Fruit fly (Drosophila melanogaster): ENCODE measurements around the gene Hsc70-4.

The Hsc70-4 gene

dm6 chr3R:15218824-15219576, 23.5 kb upstream of the Hsc70-4 start, which contains the start of the genes SIDL and CG12241 (continued):
- peak; percentile 16 for TF ChIP-seq stwl (tag; optimal IDR thresholded peaks at IDR 0.05)
- peak; percentile 42 for TF ChIP-seq CG30020 (tag; optimal IDR thresholded peaks at IDR 0.05)
- TF ChIP-seq Fer2 (tag; optimal IDR thresholded peaks at IDR 0.05), result peak; percentile 62
- TF ChIP-seq CG9727 (GFP tag; optimal IDR thresholded peaks at IDR 0.05), result peak; percentile 90
- TF ChIP-seq CG12104 (GFP tag; optimal IDR thresholded peaks at IDR 0.05), result peak; percentile 66
- no peak; the same call in 1 of the 2 replicates for TF ChIP-seq Poxn (GFP tag; IDR thresholded peaks at IDR 0.05)
- TF ChIP-seq CG32532 (GFP tag; IDR thresholded peaks at IDR 0.05), result peak; percentile 97
- peak; percentile 93 for TF ChIP-seq Rx (GFP tag; IDR thresholded peaks at IDR 0.05)
- no peak for TF ChIP-seq CG14050 (GFP tag; IDR thresholded peaks at IDR 0.05)
- TF ChIP-seq Dad (GFP tag; optimal IDR thresholded peaks at IDR 0.05), result peak; percentile 78
- TF ChIP-seq Dip3 (GFP tag; optimal IDR thresholded peaks at IDR 0.05), result peak; percentile 74
- TF ChIP-seq CG12155 (GFP tag; optimal IDR thresholded peaks at IDR 0.05), result peak; percentile 60
- no peak; the same call in 1 of the 2 replicates for TF ChIP-seq bowl (GFP tag; IDR thresholded peaks at IDR 0.05)
- peak; percentile 73 to 87 for TF ChIP-seq dpn (GFP tag; optimal IDR thresholded peaks at IDR 0.05)
- peak; percentile 22 for TF ChIP-seq her (GFP tag; optimal IDR thresholded peaks at IDR 0.05)
- TF ChIP-seq crc (GFP tag; optimal IDR thresholded peaks at IDR 0.05), result peak; percentile 67
- no peak for TF ChIP-seq CG17328 (GFP tag; IDR thresholded peaks at IDR 0.05)
- peak; percentile 84 for TF ChIP-seq ems (GFP tag; optimal IDR thresholded peaks at IDR 0.05)
- peak; percentile 96 for TF ChIP-seq Aef1 (GFP tag; IDR thresholded peaks at IDR 0.05)
- TF ChIP-seq CG17802 (tag; optimal IDR thresholded peaks at IDR 0.05), result peak; percentile 42
- TF ChIP-seq chinmo (GFP tag; IDR thresholded peaks at IDR 0.05; ENCODE audit: partially characterized antibody), result no peak
- TF ChIP-seq YL-1 (GFP tag; optimal IDR thresholded peaks at IDR 0.05), result peak; percentile 43
- peak; percentile 79 for TF ChIP-seq lbe (GFP tag; optimal IDR thresholded peaks at IDR 0.05)
- TF ChIP-seq Deaf1 (tag; optimal IDR thresholded peaks at IDR 0.05), result no peak
- no peak for TF ChIP-seq Bgb (GFP tag; IDR thresholded peaks at IDR 0.05; ENCODE audit: partially characterized antibody)
- TF ChIP-seq sima (GFP tag; optimal IDR thresholded peaks at IDR 0.05), result peak; percentile 63
- peak; percentile 80 for TF ChIP-seq CG10267 (tag; optimal IDR thresholded peaks at IDR 0.05)
- no peak for TF ChIP-seq Sry-β (GFP tag; optimal IDR thresholded peaks at IDR 0.05)
- peak; percentile 87 for TF ChIP-seq danr (GFP tag; IDR thresholded peaks at IDR 0.05)
- TF ChIP-seq psq (GFP tag; optimal IDR thresholded peaks at IDR 0.05), result peak; percentile 13
- no peak for TF ChIP-seq sens-2 (GFP tag; IDR thresholded peaks at IDR 0.05)
- peak; percentile 93 for TF ChIP-seq lmd (GFP tag; IDR thresholded peaks at IDR 0.05)
- no peak for TF ChIP-seq Sox102F (GFP tag; optimal IDR thresholded peaks at IDR 0.05)
- 0 out of 4 replicates have a peak, but pooled peaks have one; percentile 41 for TF ChIP-seq Dll (GFP tag; IDR thresholded peaks at IDR 0.05; ENCODE audit: partially characterized antibody)
- peak; percentile 90 for TF ChIP-seq D19B (GFP tag; optimal IDR thresholded peaks at IDR 0.05)
- TF ChIP-seq Dp (GFP tag; optimal IDR thresholded peaks at IDR 0.05), result peak; percentile 54
- TF ChIP-seq CG7745 (tag; optimal IDR thresholded peaks at IDR 0.05), result no peak
- no peak for TF ChIP-seq seq (GFP tag; IDR thresholded peaks at IDR 0.05)
- TF ChIP-seq corto (GFP tag; optimal IDR thresholded peaks at IDR 0.05), result no peak
- TF ChIP-seq H2.0 (GFP tag; IDR thresholded peaks at IDR 0.05), result 0 out of 2 replicates have a peak, but pooled peaks have one; percentile 13
- TF ChIP-seq tin (GFP tag; optimal IDR thresholded peaks at IDR 0.05), result peak; percentile 72
- TF ChIP-seq CG6689 (GFP tag; IDR thresholded peaks at IDR 0.05), result peak; percentile 96
- TF ChIP-seq CG8388 (GFP tag; optimal IDR thresholded peaks at IDR 0.05), result peak; percentile 64
- TF ChIP-seq Optix (GFP tag; IDR thresholded peaks at IDR 0.05), result peak; percentile 23; the same call in 1 of the 3 replicates
- peak; percentile 91 for TF ChIP-seq rib (GFP tag; IDR thresholded peaks at IDR 0.05)
- no peak; the same call in none of the 2 replicates for TF ChIP-seq hbn (GFP tag; IDR thresholded peaks at IDR 0.05; ENCODE audit: partially characterized antibody)
- peak; percentile 92 for TF ChIP-seq CG11247 (GFP tag; IDR thresholded peaks at IDR 0.05)
- TF ChIP-seq CG7987 (GFP tag; optimal IDR thresholded peaks at IDR 0.05), result no peak
- peak; percentile 45 for TF ChIP-seq CG1602 (GFP tag; optimal IDR thresholded peaks at IDR 0.05)
